Fruit fly (Drosophila melanogaster) whole organism, wandering third instar larva: ENCODE data around the gene Sbp2.

Experiments used
- CG32264 ChIP-seq: fragments of 200-800 bp; sonication (Bioruptor generic); optimal IDR thresholded peaks from 2 replicates; lab custom pipeline; 2016; ENCODE audit warnings: missing biosample characterization, missing genetic modification characterization
- Dfd ChIP-seq: fragments of >200 bp; optimal IDR thresholded peaks from 2 replicates; lab custom pipeline; 2017; ENCODE audit warnings: missing biosample characterization, missing genetic modification characterization
- Hnf4 ChIP-seq: fragments of 200-800 bp; sonication (Bioruptor generic); optimal IDR thresholded peaks from 2 replicates; lab custom pipeline; 2016; ENCODE audit warnings: missing biosample characterization, mild to moderate bottlenecking, missing genetic modification characterization
- Hr78 ChIP-seq: fragments of >200 bp; optimal IDR thresholded peaks from 2 replicates; lab custom pipeline; 2017; ENCODE audit warnings: missing biosample characterization, missing genetic modification characterization
- br ChIP-seq: fragments of 200-800 bp; sonication (Bioruptor generic); optimal IDR thresholded peaks from 2 replicates; lab custom pipeline; 2016; ENCODE audit warnings: missing biosample characterization, missing genetic modification characterization
- dmrt93B ChIP-seq: fragments of 200-800 bp; sonication (Bioruptor generic); optimal IDR thresholded peaks from 2 replicates; lab custom pipeline; 2018; ENCODE audit warnings: missing biosample characterization, mild to moderate bottlenecking, missing genetic modification characterization
- foxo ChIP-seq, 2 experiments: fragments of 200-800 bp; sonication (Bioruptor generic); optimal IDR thresholded peaks; 2 replicates in 1 of 2; 3 replicates in 1 of 2; lab custom pipeline; 2016 to 2017; ENCODE audit warnings: missing biosample characterization in 2 of 2, missing genetic modification characterization in 2 of 2
- lola ChIP-seq: fragments of >200 bp; optimal IDR thresholded peaks from 2 replicates; lab custom pipeline; 2017; ENCODE audit warnings: missing biosample characterization, missing genetic modification characterization
- pan ChIP-seq: fragments of >200 bp; optimal IDR thresholded peaks from 2 replicates; lab custom pipeline; 2017
- psq ChIP-seq: fragments of 200-800 bp; sonication (Bioruptor generic); optimal IDR thresholded peaks from 3 replicates; lab custom pipeline; 2017; ENCODE audit warnings: missing biosample characterization, mild to moderate bottlenecking, missing genetic modification characterization, moderate library complexity
- sv ChIP-seq: fragments of 200-800 bp; sonication (Bioruptor generic); optimal IDR thresholded peaks from 3 replicates; lab custom pipeline; 2016; ENCODE audit warnings: missing biosample characterization, missing genetic modification characterization
- tai ChIP-seq: sonication (Bioruptor generic); optimal IDR thresholded peaks from 2 replicates; lab custom pipeline; 2016; ENCODE audit warnings: missing biosample characterization, missing genetic modification characterization
- usp ChIP-seq: fragments of >200 bp; optimal IDR thresholded peaks from 2 replicates; lab custom pipeline; 2017; ENCODE audit warnings: missing biosample characterization, missing genetic modification characterization

dm6 chr3L:8333574-8333973, 29.6 kb downstream of the Sbp2 start:
- no peak for TF ChIP-seq dmrt93B (GFP tag; lab: Kevin White, UChicago)
- no peak for TF ChIP-seq tai (GFP tag; lab: Kevin White, UChicago)
- no peak for TF ChIP-seq pan
- no peak for TF ChIP-seq CG32264
- no peak for TF ChIP-seq lola
- no peak for TF ChIP-seq foxo (GFP tag; optimal IDR thresholded peaks at IDR 0.05; lab: Kevin White, UChicago)
- TF ChIP-seq Hnf4 (GFP tag; lab: Kevin White, UChicago): no peak
- no peak for TF ChIP-seq br
- no peak for TF ChIP-seq usp (GFP tag; lab: Kevin White, UChicago)
- TF ChIP-seq psq (GFP tag; lab: Kevin White, UChicago): no peak
- TF ChIP-seq sv (GFP tag; lab: Kevin White, UChicago): no peak
- TF ChIP-seq Dfd (GFP tag; lab: Kevin White, UChicago): no peak
- TF ChIP-seq Hr78: no peak
